Worm (Caenorhabditis elegans) whole organism, midembryonic: Measurements from ENCODE around the gene W10D9.3.

Experiments used
- cog-1 ChIP-seq: sonication (generic microtip); optimal IDR thresholded peaks from 2 replicates; lab custom pipeline; 2016; ENCODE audit warnings: missing genetic modification characterization, missing compliant biosample characterization
- flt-1 ChIP-seq: fragments of 200-800 bp; sonication (Bioruptor generic); IDR thresholded peaks from 2 replicates; pipeline ENCODE4 v1.3.6; 2022; ENCODE audit warnings: missing genetic modification characterization, missing compliant biosample characterization
- ref-1 ChIP-seq: fragments of 200-800 bp; sonication (Bioruptor generic); conservative IDR thresholded peaks from 2 replicates; pipeline ENCODE4 v1.3.6; 2022; ENCODE audit warnings: missing genetic modification reagents, missing genetic modification characterization, missing compliant biosample characterization
- tab-1 ChIP-seq: fragments of 200-800 bp; sonication (Bioruptor generic); IDR thresholded peaks from 2 replicates; pipeline ENCODE4 v1.3.6; 2022; ENCODE audit warnings: missing genetic modification characterization, missing compliant biosample characterization
- ztf-29 ChIP-seq: fragments of 200-800 bp; sonication (Bioruptor generic); IDR thresholded peaks from 2 replicates; pipeline ENCODE4 v1.3.6; 2022; ENCODE audit warnings: missing genetic modification reagents, missing genetic modification characterization, missing compliant biosample characterization

DNA sequence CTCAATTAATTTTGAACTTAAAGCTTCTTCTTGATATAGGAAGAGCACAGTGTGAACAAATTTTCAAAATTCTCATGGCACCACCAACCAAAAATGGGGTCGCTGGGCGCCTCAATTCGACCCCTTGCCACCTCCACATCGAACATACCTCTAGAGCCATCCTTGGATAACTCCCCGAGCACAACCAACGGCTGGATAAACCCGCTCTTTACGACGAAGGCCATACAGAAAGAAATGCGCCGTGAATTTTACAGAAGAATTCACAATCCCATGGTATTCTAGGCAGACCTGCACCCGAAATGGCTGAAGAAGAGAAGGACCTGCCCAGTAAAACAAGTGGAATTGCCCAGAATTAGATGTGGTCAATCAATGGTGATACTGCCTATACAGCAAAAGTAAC is 41.9 kb upstream of the W10D9.3 start:
- TF ChIP-seq ref-1: no peak
- no peak for TF ChIP-seq tab-1
- TF ChIP-seq flt-1: no peak
- no peak for TF ChIP-seq cog-1 (tag; lab: Kevin White, UChicago)
- no peak for TF ChIP-seq ztf-29 (GFP tag; lab: Robert Waterston, UW)
